Worm (Caenorhabditis elegans) whole organism, L2 larva: ENCODE results near the gene glod-4.

Experiments used
- C34F6.9 ChIP-seq: fragments of 150-350 bp; optimal IDR thresholded peaks from 2 replicates; lab custom pipeline; 2014; ENCODE audit warnings: missing biosample characterization, missing genetic modification characterization
- F13H6.1 ChIP-seq: sonication (generic microtip); optimal IDR thresholded peaks from 2 replicates; lab custom pipeline; 2016; ENCODE audit warnings: missing genetic modification characterization, missing compliant biosample characterization
- R02D3.7 ChIP-seq: fragments of 150-350 bp; optimal IDR thresholded peaks from 2 replicates; lab custom pipeline; 2014; ENCODE audit warnings: missing biosample characterization, missing genetic modification characterization
- Y55F3AM.14 ChIP-seq: fragments of 200-800 bp; sonication (Bioruptor generic); optimal IDR thresholded peaks from 2 replicates; lab custom pipeline; 2018; ENCODE audit warnings: mild to moderate bottlenecking, missing genetic modification characterization, missing compliant biosample characterization
- ZK546.5 ChIP-seq: sonication (generic microtip); optimal IDR thresholded peaks from 2 replicates; lab custom pipeline; 2017; ENCODE audit warnings: missing biosample characterization, missing genetic modification characterization
- alr-1 ChIP-seq: fragments of 150-350 bp; optimal IDR thresholded peaks from 2 replicates; lab custom pipeline; 2014; ENCODE audit warnings: missing biosample characterization, missing genetic modification characterization
- ama-1 ChIP-seq: fragments of 150-350 bp; optimal IDR thresholded peaks from 2 replicates; lab custom pipeline; 2018; ENCODE audit warnings: inconsistent platforms
- blmp-1 ChIP-seq: sonication (generic microtip); optimal IDR thresholded peaks from 2 replicates; lab custom pipeline; 2017; ENCODE audit warnings: missing genetic modification characterization, mild to moderate bottlenecking, missing compliant biosample characterization, antibody characterized with exemption, moderate library complexity; ENCODE audit not compliant: insufficient read depth
- ceh-16 ChIP-seq: fragments of 150-350 bp; optimal IDR thresholded peaks from 2 replicates; lab custom pipeline; 2014; ENCODE audit warnings: missing biosample characterization, missing genetic modification characterization
- ceh-82 ChIP-seq: fragments of 150-350 bp; optimal IDR thresholded peaks from 2 replicates; lab custom pipeline; 2014; ENCODE audit warnings: missing biosample characterization, missing genetic modification characterization
- crh-2 ChIP-seq: sonication (generic microtip); optimal IDR thresholded peaks from 2 replicates; lab custom pipeline; 2017; ENCODE audit warnings: missing biosample characterization, missing genetic modification characterization
- egl-27 ChIP-seq: sonication (generic microtip); optimal IDR thresholded peaks from 3 replicates; lab custom pipeline; 2017; ENCODE audit warnings: missing biosample characterization, missing genetic modification reagents, missing genetic modification characterization
- elt-3 ChIP-seq: sonication (generic microtip); optimal IDR thresholded peaks from 2 replicates; lab custom pipeline; 2017; ENCODE audit warnings: missing biosample characterization, missing genetic modification characterization
- fos-1 ChIP-seq: fragments of 150-350 bp; optimal IDR thresholded peaks from 2 replicates; lab custom pipeline; 2014; ENCODE audit warnings: missing biosample characterization, missing genetic modification characterization
- gmeb-1 ChIP-seq: fragments of 150-350 bp; optimal IDR thresholded peaks from 2 replicates; lab custom pipeline; 2014; ENCODE audit warnings: missing biosample characterization, missing genetic modification characterization
- lin-11 ChIP-seq: fragments of 150-350 bp; sonication (generic microtip); optimal IDR thresholded peaks from 2 replicates; lab custom pipeline; 2014; ENCODE audit warnings: missing biosample characterization, missing genetic modification characterization, inconsistent platforms, mixed read lengths
- lin-13 ChIP-seq: fragments of 150-350 bp; optimal IDR thresholded peaks from 2 replicates; lab custom pipeline; 2014; ENCODE audit warnings: missing biosample characterization, missing genetic modification reagents, missing genetic modification characterization
- lsy-2 ChIP-seq, 2 experiments: fragments of 150-350 bp in 1 of 2; sonication (generic microtip) in 1 of 2; optimal IDR thresholded peaks; 2 replicates each; lab custom pipeline; 2014 to 2017; ENCODE audit warnings: missing biosample characterization in 2 of 2, missing genetic modification characterization in 2 of 2
- mab-5 ChIP-seq: fragments of 150-350 bp; optimal IDR thresholded peaks from 2 replicates; lab custom pipeline; 2014; ENCODE audit warnings: missing biosample characterization, missing genetic modification characterization
- mbf-1 ChIP-seq: sonication (generic microtip); optimal IDR thresholded peaks from 2 replicates; lab custom pipeline; 2017; ENCODE audit warnings: missing biosample characterization, missing genetic modification characterization
- mdl-1 ChIP-seq, 2 experiments: fragments of 150-350 bp in 1 of 2; sonication (generic microtip) in 1 of 2; optimal IDR thresholded peaks; 2 replicates each; lab custom pipeline; 2017; ENCODE audit warnings: missing biosample characterization in 2 of 2, missing genetic modification characterization in 2 of 2
- nhr-10 ChIP-seq: sonication (generic microtip); optimal IDR thresholded peaks from 2 replicates; lab custom pipeline; 2017; ENCODE audit warnings: missing biosample characterization, missing genetic modification characterization
- nhr-11 ChIP-seq: fragments of 150-350 bp; optimal IDR thresholded peaks from 2 replicates; lab custom pipeline; 2014; ENCODE audit warnings: missing biosample characterization, missing genetic modification characterization
- nhr-12 ChIP-seq: fragments of 150-350 bp; optimal IDR thresholded peaks from 2 replicates; lab custom pipeline; 2014; ENCODE audit warnings: missing biosample characterization, missing genetic modification characterization
- nhr-129 ChIP-seq: fragments of 150-350 bp; optimal IDR thresholded peaks from 2 replicates; lab custom pipeline; 2014; ENCODE audit warnings: missing biosample characterization, missing genetic modification characterization
- nhr-21 ChIP-seq: fragments of 150-350 bp; optimal IDR thresholded peaks from 2 replicates; lab custom pipeline; 2014; ENCODE audit warnings: missing biosample characterization, missing genetic modification characterization
- nhr-23 ChIP-seq: fragments of 150-350 bp; optimal IDR thresholded peaks from 2 replicates; lab custom pipeline; 2014; ENCODE audit warnings: missing biosample characterization, missing genetic modification reagents, missing genetic modification characterization
- nhr-237 ChIP-seq: fragments of 150-350 bp; optimal IDR thresholded peaks from 2 replicates; lab custom pipeline; 2014; ENCODE audit warnings: missing biosample characterization, missing genetic modification characterization
- nhr-25 ChIP-seq: fragments of 150-350 bp; sonication (generic microtip); optimal IDR thresholded peaks from 3 replicates; lab custom pipeline; 2014; ENCODE audit warnings: missing biosample characterization, missing genetic modification characterization
- nhr-6 ChIP-seq: fragments of 150-350 bp; optimal IDR thresholded peaks from 2 replicates; lab custom pipeline; 2014; ENCODE audit warnings: missing biosample characterization, missing genetic modification characterization
- nhr-77 ChIP-seq: fragments of 150-350 bp; optimal IDR thresholded peaks from 2 replicates; lab custom pipeline; 2014; ENCODE audit warnings: missing biosample characterization, missing genetic modification characterization
- peb-1 ChIP-seq: fragments of 150-350 bp; optimal IDR thresholded peaks from 2 replicates; lab custom pipeline; 2014; ENCODE audit warnings: missing biosample characterization, missing genetic modification characterization
- sem-4 ChIP-seq: fragments of 150-350 bp; optimal IDR thresholded peaks from 2 replicates; lab custom pipeline; 2014; ENCODE audit warnings: missing biosample characterization, missing genetic modification reagents, missing genetic modification characterization
- skn-1 ChIP-seq: sonication (generic microtip); optimal IDR thresholded peaks from 2 replicates; lab custom pipeline; 2017; ENCODE audit warnings: missing biosample characterization, missing genetic modification characterization
- sma-3 ChIP-seq: sonication (generic microtip); optimal IDR thresholded peaks from 2 replicates; lab custom pipeline; 2016; ENCODE audit warnings: missing genetic modification reagents, missing genetic modification characterization, missing compliant biosample characterization
- sma-9 ChIP-seq, 2 experiments: fragments of 150-350 bp in 1 of 2; sonication (generic microtip) in 1 of 2; optimal IDR thresholded peaks; 2 replicates each; lab custom pipeline; 2014 to 2016; ENCODE audit warnings: missing genetic modification characterization in 2 of 2, mild to moderate bottlenecking in 1 of 2, missing biosample characterization in 1 of 2, missing compliant biosample characterization in 1 of 2, missing genetic modification reagents in 1 of 2, moderate library complexity in 1 of 2
- snpc-4 ChIP-seq: fragments of 150-350 bp; optimal IDR thresholded peaks from 2 replicates; lab custom pipeline; 2014; ENCODE audit warnings: missing biosample characterization, missing genetic modification characterization
- unc-39 ChIP-seq: fragments of 150-350 bp; optimal IDR thresholded peaks from 2 replicates; lab custom pipeline; 2014; ENCODE audit warnings: missing biosample characterization, missing genetic modification characterization
- unc-55 ChIP-seq: fragments of 150-350 bp; sonication (generic microtip); optimal IDR thresholded peaks from 3 replicates; lab custom pipeline; 2014; ENCODE audit warnings: missing biosample characterization, missing genetic modification reagents, missing genetic modification characterization
- unc-62 ChIP-seq: fragments of 150-350 bp; optimal IDR thresholded peaks from 2 replicates; lab custom pipeline; 2014; ENCODE audit warnings: missing biosample characterization, missing genetic modification reagents, missing genetic modification characterization
- zag-1 ChIP-seq: fragments of 150-350 bp; optimal IDR thresholded peaks from 2 replicates; lab custom pipeline; 2014; ENCODE audit warnings: missing biosample characterization, missing genetic modification characterization
- ztf-1 ChIP-seq: fragments of 200-800 bp; sonication (Bioruptor generic); conservative IDR thresholded peaks from 2 replicates; pipeline ENCODE4 v1.3.6; 2022; ENCODE audit warnings: missing genetic modification characterization, missing compliant biosample characterization
- ztf-4 ChIP-seq: fragments of 150-350 bp; optimal IDR thresholded peaks from 2 replicates; lab custom pipeline; 2014; ENCODE audit warnings: missing biosample characterization, missing genetic modification characterization

glod-4 gene

DNA sequence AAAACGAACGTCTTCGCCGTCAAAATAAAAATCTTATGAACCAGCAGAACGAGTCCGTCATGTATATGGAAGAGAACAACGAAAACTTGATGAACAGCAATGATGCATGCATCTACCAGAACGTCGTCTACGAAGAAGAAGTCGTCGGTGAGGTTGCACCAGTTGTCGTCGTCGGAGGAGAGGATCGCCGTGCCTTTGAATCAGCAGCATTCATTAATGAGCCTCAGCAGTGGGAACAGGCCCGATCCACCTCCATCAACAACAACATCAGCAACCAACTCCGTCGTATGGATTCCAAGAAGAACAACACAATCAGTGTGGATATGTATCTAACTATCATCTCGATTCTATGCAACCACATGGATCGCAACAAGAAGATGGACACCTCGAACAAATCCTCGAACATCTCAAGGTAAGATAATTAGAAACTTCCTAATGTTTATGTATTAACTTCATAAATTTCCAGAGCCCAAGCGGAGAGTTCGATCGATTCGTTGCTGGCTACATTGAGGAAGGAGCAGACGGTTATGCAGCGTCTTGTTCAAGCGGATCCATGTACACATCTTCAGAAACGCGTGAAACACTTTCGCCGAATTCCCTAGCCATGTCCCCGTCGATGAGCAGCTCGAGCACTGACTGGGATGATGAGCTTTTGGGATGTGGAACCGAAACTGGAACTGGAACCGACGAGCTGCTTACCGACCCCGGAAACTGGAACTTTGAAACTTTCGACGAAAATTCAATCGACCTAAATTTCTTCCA is 41.1 kb downstream of the glod-4 start:
- TF ChIP-seq sma-9 (GFP tag; optimal IDR thresholded peaks at IDR 0.05; lab: Kevin White, UChicago) (no peak), sma-9 (tag; optimal IDR thresholded peaks at IDR 0.05; lab: Kevin White, UChicago) (no peak), lin-13 (GFP tag; lab: Kevin White, UChicago) (peak; percentile 19)

DNA sequence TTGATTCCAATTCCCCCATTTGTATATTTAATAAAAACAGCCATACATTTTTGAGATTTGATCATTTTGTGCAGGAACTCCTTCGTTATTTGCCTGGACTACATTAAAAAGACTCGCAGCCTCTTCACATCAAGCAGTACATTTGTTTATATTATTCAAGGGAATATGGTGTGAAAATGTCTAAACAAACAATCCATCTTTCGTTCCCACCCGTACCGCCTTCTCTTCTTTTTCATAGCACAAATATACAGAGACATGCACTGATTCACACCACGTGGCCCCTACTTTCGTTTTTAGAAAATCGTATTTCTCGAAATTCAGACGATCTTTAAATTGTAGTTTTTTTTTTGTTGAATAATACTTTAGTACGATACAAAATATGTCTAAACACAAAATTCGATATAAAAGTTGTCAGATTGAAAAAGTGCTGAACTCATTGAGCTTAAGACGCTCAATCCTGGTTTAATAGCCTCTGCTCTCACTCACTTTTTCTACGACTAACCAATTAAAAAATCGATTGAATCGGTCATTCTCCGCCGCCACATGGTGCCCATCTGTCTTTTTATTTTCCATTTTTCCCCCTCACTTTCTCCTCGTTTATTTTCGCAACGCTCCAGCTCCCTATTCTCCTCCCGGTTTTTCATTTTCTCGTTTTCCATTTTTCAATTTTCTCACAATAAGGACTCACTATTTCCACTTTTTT is 42.1 kb downstream of the glod-4 start:
- TF ChIP-seq ztf-4 (tag; lab: Kevin White, UChicago) (peak; percentile 88), unc-55 (GFP tag; lab: Kevin White, UChicago) (peak; percentile 31), lin-13 (GFP tag; lab: Kevin White, UChicago) (peak; percentile 68), zag-1 (peak; percentile 10), sma-3 (peak; percentile 30), nhr-21 (tag; lab: Kevin White, UChicago) (peak; percentile 82), sem-4 (tag; lab: Kevin White, UChicago) (no peak), F13H6.1 (tag; lab: Kevin White, UChicago) (peak; percentile 21), nhr-25 (tag; lab: Kevin White, UChicago) (peak; percentile 38), Y55F3AM.14 (peak; percentile 38), gmeb-1 (tag; lab: Kevin White, UChicago) (peak; percentile 50), mdl-1 (tag; optimal IDR thresholded peaks at IDR 0.05; lab: Kevin White, UChicago) (no peak), sma-9 (GFP tag; optimal IDR thresholded peaks at IDR 0.05; lab: Kevin White, UChicago) (peak; percentile 40), sma-9 (tag; optimal IDR thresholded peaks at IDR 0.05; lab: Kevin White, UChicago) (no peak), unc-62 (GFP tag; lab: Kevin White, UChicago) (no peak), lin-11 (tag; lab: Kevin White, UChicago) (no peak), nhr-6 (peak; percentile 28), ama-1 (lab: Kevin White, UChicago) (peak; percentile 91), fos-1 (peak; percentile 5), lsy-2 (tag; optimal IDR thresholded peaks at IDR 0.05; lab: Kevin White, UChicago) (peak; percentile 44 to 70), ceh-16 (no peak), nhr-129 (peak; percentile 56), crh-2 (tag; lab: Kevin White, UChicago) (peak; percentile 72)

DNA sequence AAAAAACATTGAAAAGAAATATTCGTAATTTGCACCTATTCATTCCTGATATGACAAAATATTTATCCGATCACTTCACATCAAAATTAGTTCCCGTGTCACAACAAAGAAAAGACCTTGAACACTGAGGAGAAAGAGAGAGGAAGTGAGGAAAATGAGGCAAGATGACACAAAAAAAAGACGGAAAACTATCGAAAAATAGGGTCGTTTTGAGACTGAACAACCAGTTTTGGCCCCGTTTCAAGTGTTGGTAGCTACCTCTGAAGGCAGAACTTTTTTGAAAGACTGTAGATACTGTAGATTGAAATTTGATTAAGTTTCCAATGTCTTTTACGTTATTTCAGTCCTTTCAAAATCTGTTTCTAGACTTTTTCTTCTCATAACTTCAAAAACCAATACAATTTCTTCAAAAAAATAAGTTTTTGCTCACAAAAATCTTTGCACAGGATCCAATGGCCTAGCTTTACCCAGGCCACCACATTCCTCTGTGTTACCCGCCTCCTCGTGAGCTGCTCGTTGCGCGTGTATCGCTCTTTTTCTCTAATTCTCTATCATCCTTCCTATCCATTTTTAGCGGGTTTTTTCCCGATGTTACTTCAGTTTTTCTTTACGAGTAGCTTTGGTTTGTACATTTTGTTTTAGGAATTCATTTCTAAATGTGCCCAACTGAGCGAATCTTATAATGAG is 43.0 kb downstream of the glod-4 start:
- TF ChIP-seq alr-1 (tag; lab: Kevin White, UChicago) (no peak), unc-39 (tag; lab: Kevin White, UChicago) (no peak), skn-1 (tag; lab: Kevin White, UChicago) (no peak), sma-9 (GFP tag; optimal IDR thresholded peaks at IDR 0.05; lab: Kevin White, UChicago) (peak; percentile 60), sma-9 (tag; optimal IDR thresholded peaks at IDR 0.05; lab: Kevin White, UChicago) (no peak), ceh-82 (tag; lab: Kevin White, UChicago) (no peak), nhr-11 (tag; lab: Kevin White, UChicago) (no peak), snpc-4 (tag; lab: Kevin White, UChicago) (no peak), nhr-12 (tag; lab: Kevin White, UChicago) (no peak), crh-2 (tag; lab: Kevin White, UChicago) (peak; percentile 77), nhr-237 (tag; lab: Kevin White, UChicago) (no peak), nhr-77 (tag; lab: Kevin White, UChicago) (no peak), R02D3.7 (tag; lab: Kevin White, UChicago) (no peak), lin-11 (tag; lab: Kevin White, UChicago) (peak; percentile 47), nhr-129 (peak; percentile 58), mdl-1 (tag; optimal IDR thresholded peaks at IDR 0.05; lab: Kevin White, UChicago) (peak; percentile 89 to 91), ztf-1 (GFP tag; lab: Robert Waterston, UW) (no peak), nhr-10 (no peak), fos-1 (peak; percentile 25), blmp-1 (no peak), F13H6.1 (tag; lab: Kevin White, UChicago) (peak; percentile 22), lsy-2 (tag; optimal IDR thresholded peaks at IDR 0.05; lab: Kevin White, UChicago) (peak; percentile 28 to 80), nhr-21 (tag; lab: Kevin White, UChicago) (peak; percentile 22), ceh-16 (no peak), unc-55 (GFP tag; lab: Kevin White, UChicago) (peak; percentile 88), mab-5 (tag; lab: Kevin White, UChicago) (peak; percentile 44), sma-3 (no peak), unc-62 (GFP tag; lab: Kevin White, UChicago) (no peak), nhr-23 (tag; lab: Kevin White, UChicago) (no peak), C34F6.9 (tag; lab: Kevin White, UChicago) (peak; percentile 89), nhr-25 (tag; lab: Kevin White, UChicago) (no peak), peb-1 (tag; lab: Kevin White, UChicago) (no peak), egl-27 (tag; lab: Kevin White, UChicago) (no peak), lin-13 (GFP tag; lab: Kevin White, UChicago) (peak; percentile 46), mbf-1 (tag; lab: Kevin White, UChicago) (no peak), sem-4 (tag; lab: Kevin White, UChicago) (no peak), elt-3 (no peak), ZK546.5 (tag; lab: Kevin White, UChicago) (no peak)
